Worm (Caenorhabditis elegans) whole organism, early embryonic: ENCODE data around the gene cyp-34A1.
"Not testable (repeated sequence)": the region's sequence is repeated elsewhere in the genome, so short reads cannot be mapped to it uniquely, and the experiment has no call there.

Source experiments
- B0310.2 ChIP-seq: sonication (generic microtip); optimal IDR thresholded peaks from 2 replicates; lab custom pipeline; 2016; ENCODE audit warnings: mild to moderate bottlenecking, missing genetic modification characterization, missing compliant biosample characterization
- F13C5.2 ChIP-seq: sonication (generic microtip); optimal IDR thresholded peaks from 2 replicates; lab custom pipeline; 2017; ENCODE audit warnings: mild to moderate bottlenecking, missing genetic modification characterization, inconsistent platforms, missing compliant biosample characterization
- aly-1 ChIP-seq: sonication (generic microtip); optimal IDR thresholded peaks from 2 replicates; lab custom pipeline; 2016; ENCODE audit warnings: missing genetic modification characterization, missing compliant biosample characterization
- ama-1 ChIP-seq: fragments of 150-350 bp; optimal IDR thresholded peaks from 2 replicates; lab custom pipeline; 2014
- ceh-13 ChIP-seq: fragments of 200-800 bp; sonication (Bioruptor generic); optimal IDR thresholded peaks from 2 replicates; lab custom pipeline; 2018; ENCODE audit warnings: mild to moderate bottlenecking, missing genetic modification characterization, missing compliant biosample characterization
- ceh-36 ChIP-seq: sonication (generic microtip); optimal IDR thresholded peaks from 2 replicates; lab custom pipeline; 2016; ENCODE audit warnings: missing genetic modification characterization, inconsistent platforms, missing compliant biosample characterization
- ets-7 ChIP-seq: sonication (generic microtip); optimal IDR thresholded peaks from 2 replicates; lab custom pipeline; 2016; ENCODE audit warnings: missing genotype, missing genetic modification characterization, missing compliant biosample characterization
- flt-1 ChIP-seq: fragments of 200-800 bp; sonication (Bioruptor generic); IDR thresholded peaks from 2 replicates; pipeline ENCODE4 v1.3.6; 2022; ENCODE audit warnings: missing genetic modification characterization, missing compliant biosample characterization
- hmbx-1 ChIP-seq: sonication (generic microtip); optimal IDR thresholded peaks from 2 replicates; lab custom pipeline; 2016; ENCODE audit warnings: mild to moderate bottlenecking, missing genetic modification characterization, missing compliant biosample characterization
- hmg-4 ChIP-seq: fragments of 200-800 bp; sonication (Bioruptor generic); optimal IDR thresholded peaks from 2 replicates; lab custom pipeline; 2018; ENCODE audit warnings: mild to moderate bottlenecking, missing genetic modification characterization, missing compliant biosample characterization
- hnd-1 ChIP-seq: sonication (generic microtip); optimal IDR thresholded peaks from 2 replicates; lab custom pipeline; 2016; ENCODE audit warnings: missing genetic modification characterization, missing compliant biosample characterization
- pes-1 ChIP-seq: fragments of 200-800 bp; sonication (Bioruptor generic); IDR thresholded peaks from 2 replicates; pipeline ENCODE4 v1.3.6; 2022; ENCODE audit warnings: missing genetic modification reagents, missing genetic modification characterization, missing compliant biosample characterization
- scrt-1 ChIP-seq: fragments of 200-800 bp; sonication (Bioruptor generic); IDR thresholded peaks from 2 replicates; pipeline ENCODE4 v1.3.6; 2022; ENCODE audit warnings: missing genetic modification characterization, missing compliant biosample characterization
- sea-1 ChIP-seq: fragments of 200-800 bp; sonication (Bioruptor generic); conservative IDR thresholded peaks from 2 replicates; pipeline ENCODE4 v1.3.6; 2022; ENCODE audit warnings: missing genetic modification characterization, missing compliant biosample characterization
- tbx-11 ChIP-seq: fragments of 200-800 bp; sonication (Bioruptor generic); IDR thresholded peaks from 2 replicates; pipeline ENCODE4 v1.3.6; 2022; ENCODE audit warnings: missing genetic modification characterization, missing compliant biosample characterization
- tbx-37 ChIP-seq: fragments of 200-800 bp; sonication (Bioruptor generic); conservative IDR thresholded peaks from 2 replicates; pipeline ENCODE4 v1.3.6; 2022; ENCODE audit warnings: missing genetic modification reagents, missing genetic modification characterization, missing compliant biosample characterization
- tra-4 ChIP-seq: sonication (generic microtip); optimal IDR thresholded peaks from 2 replicates; lab custom pipeline; 2017; ENCODE audit warnings: missing genetic modification characterization, missing compliant biosample characterization

The cyp-34A1 gene

DNA sequence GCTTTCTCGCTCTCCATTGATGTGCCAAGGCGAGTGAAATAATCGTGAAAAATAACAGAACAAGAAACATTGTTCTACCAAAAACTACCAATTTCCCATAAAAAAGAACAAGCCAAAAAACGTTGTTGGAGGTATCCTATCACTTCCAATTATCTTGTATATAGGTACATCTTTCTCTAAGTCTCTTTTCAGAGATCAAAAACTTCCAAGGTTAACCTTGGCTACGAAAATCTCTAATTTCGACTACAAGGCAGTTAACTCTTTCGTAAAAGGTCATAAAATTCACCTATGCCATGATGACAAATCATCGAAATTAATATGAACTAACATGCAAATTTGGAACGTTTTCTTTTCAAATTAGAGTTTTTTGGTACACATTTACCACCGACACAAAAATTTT is at the start of gene cyp-34A1:
Gene cyp-34A1 (minus strand): TSS at position 101 of the 400 bp plus-strand sequence.
- TF ChIP-seq F13C5.2 (tag; lab: Kevin White, UChicago), result no peak
- TF ChIP-seq ceh-36 (tag; lab: Kevin White, UChicago), result no peak
- no peak for TF ChIP-seq tra-4 (tag; lab: Kevin White, UChicago)
- no peak for TF ChIP-seq scrt-1 (GFP tag; lab: Robert Waterston, UW)
- TF ChIP-seq tbx-37 (GFP tag; lab: Robert Waterston, UW), result no peak
- no peak for TF ChIP-seq hnd-1 (tag; lab: Kevin White, UChicago)
- TF ChIP-seq B0310.2 (tag; lab: Kevin White, UChicago), result no peak
- no peak for TF ChIP-seq ets-7 (tag; lab: Kevin White, UChicago)
- TF ChIP-seq flt-1, result no peak
- TF ChIP-seq tbx-11 (GFP tag; lab: Robert Waterston, UW), result no peak
- no peak for TF ChIP-seq ama-1 (lab: Kevin White, UChicago)
- TF ChIP-seq sea-1, result no peak
- no peak for TF ChIP-seq hmbx-1
- no peak for TF ChIP-seq pes-1 (GFP tag; lab: Robert Waterston, UW)
- TF ChIP-seq hmg-4 (GFP tag; lab: Kevin White, UChicago), result no peak
- no peak for TF ChIP-seq ceh-13
- no peak for TF ChIP-seq aly-1 (tag; lab: Kevin White, UChicago)

DNA sequence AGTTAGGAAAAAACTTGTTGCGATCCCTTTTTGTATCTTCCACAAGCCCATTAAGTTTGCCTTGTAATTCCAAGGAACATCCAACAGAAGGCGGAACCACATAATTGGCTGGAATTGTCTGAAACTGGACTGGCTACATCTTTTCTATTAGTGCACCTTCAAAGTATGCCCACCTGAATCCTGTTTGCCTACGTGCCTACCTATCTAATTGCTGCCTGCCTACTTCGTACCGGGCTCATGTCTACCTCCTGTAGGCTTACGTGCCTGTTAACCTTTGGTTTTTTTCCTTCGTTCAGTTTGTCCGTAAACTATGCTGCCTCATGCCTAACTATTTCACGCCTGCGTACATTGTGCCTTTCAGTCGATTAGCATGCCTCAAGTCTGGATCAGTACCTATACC is 49.6 kb upstream of the cyp-34A1 start, which contains the start of gene wrt-7:
Gene wrt-7 (minus strand): TSS at position 101 of the 400 bp plus-strand sequence.
- TF ChIP-seq ets-7 (tag; lab: Kevin White, UChicago) (no peak), B0310.2 (tag; lab: Kevin White, UChicago) (no peak), tra-4 (tag; lab: Kevin White, UChicago) (no peak)

DNA sequence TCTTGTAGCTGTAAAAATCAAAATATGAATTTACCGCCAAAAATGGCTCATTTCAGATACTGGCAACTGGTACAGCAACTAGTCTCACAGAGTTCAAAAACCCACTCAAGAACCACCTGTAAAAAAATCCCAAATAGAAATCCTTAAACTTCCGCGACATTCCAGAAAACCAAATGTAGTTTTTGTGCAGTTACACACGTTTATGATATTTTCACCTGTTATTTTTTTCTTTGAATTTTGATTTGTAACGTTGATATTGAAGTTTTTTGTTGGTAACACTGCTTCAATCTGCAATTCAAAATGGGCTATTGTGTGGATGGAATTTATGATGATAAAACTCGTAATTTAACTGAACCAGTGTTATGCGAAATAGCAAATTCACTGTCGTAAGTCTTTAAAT is 45.1 kb upstream of the cyp-34A1 start, which contains the start of gene srw-113:
Gene srw-113 (plus strand): TSS at position 301 of the 400 bp plus-strand sequence.
- TF ChIP-seq ama-1 (lab: Kevin White, UChicago), result no peak

DNA sequence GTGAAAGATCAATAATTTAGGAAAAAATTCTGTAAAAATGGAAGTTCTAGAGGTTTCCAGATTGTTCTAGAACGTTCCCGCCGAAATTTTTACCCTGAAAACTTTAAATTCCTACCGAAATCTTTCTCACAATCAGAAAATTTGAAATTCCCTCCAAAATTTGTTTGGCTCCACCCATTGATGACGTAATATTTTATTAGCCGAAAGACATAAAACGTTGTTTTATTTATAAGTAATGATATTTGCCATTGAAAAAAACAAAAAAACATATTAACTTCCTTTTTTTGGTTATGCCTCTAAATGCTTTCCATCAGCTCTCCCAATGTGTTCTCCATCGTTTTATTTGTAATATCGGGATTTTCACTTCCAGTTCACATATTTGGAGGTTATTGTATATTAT is 42.6 kb upstream of the cyp-34A1 start, which contains the start of gene srh-295:
Gene srh-295 (plus strand): TSS at position 301 of the 400 bp plus-strand sequence.
- TF ChIP-seq ceh-13 (no peak), hmbx-1 (no peak), pes-1 (GFP tag; lab: Robert Waterston, UW) (no peak), hnd-1 (tag; lab: Kevin White, UChicago) (no peak), ama-1 (lab: Kevin White, UChicago) (no peak), flt-1 (no peak), ets-7 (tag; lab: Kevin White, UChicago) (no peak), F13C5.2 (tag; lab: Kevin White, UChicago) (no peak), sea-1 (no peak), ceh-36 (tag; lab: Kevin White, UChicago) (no peak), tra-4 (tag; lab: Kevin White, UChicago) (no peak), tbx-11 (GFP tag; lab: Robert Waterston, UW) (no peak), aly-1 (tag; lab: Kevin White, UChicago) (no peak)

DNA sequence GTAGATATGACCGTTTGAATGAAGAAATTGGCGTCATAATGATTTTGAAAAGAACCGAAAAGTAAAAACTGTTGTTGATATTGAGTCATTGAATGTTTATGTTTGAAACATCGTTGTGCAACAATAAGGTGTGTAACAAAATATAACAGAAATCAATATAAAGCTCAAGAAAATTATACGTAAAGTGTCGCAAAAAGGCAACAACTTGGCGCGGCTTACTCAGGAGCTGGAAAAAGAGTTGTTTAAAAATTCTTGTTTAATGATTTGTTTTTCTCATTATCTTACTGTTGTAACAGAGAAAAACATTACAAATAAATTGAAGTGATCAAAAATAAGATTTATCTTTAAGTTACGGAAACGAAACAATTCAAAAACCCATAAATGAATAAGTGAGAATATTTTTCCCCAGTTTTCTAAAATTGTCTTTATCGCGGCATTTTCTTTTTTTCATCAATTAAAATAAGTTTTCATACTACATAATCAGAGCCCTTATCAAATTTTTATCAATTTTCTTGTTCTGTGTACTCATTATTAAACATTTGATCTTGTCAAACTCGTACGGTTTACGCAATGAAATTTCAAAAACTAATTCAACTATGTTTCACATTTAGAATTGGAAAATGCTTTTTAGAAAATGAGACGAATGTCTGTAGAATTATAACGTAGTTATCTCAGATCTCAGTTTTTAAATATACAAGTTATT is 40.1 kb upstream of the cyp-34A1 start, which contains the start of gene ZK1037.6:
Gene ZK1037.6 (minus strand): TSS at position 51 of the 703 bp plus-strand sequence.
- TF ChIP-seq ceh-13 (no peak), ceh-36 (tag; lab: Kevin White, UChicago) (no peak), tbx-11 (GFP tag; lab: Robert Waterston, UW) (no peak), F13C5.2 (tag; lab: Kevin White, UChicago) (no peak), scrt-1 (GFP tag; lab: Robert Waterston, UW) (no peak), hnd-1 (tag; lab: Kevin White, UChicago) (no peak), pes-1 (GFP tag; lab: Robert Waterston, UW) (no peak), B0310.2 (tag; lab: Kevin White, UChicago) (no peak), flt-1 (no peak), tra-4 (tag; lab: Kevin White, UChicago) (no peak), hmbx-1 (no peak), aly-1 (tag; lab: Kevin White, UChicago) (no peak), hmg-4 (GFP tag; lab: Kevin White, UChicago) (no peak), ets-7 (tag; lab: Kevin White, UChicago) (no peak), ama-1 (lab: Kevin White, UChicago) (no peak), sea-1 (no peak), tbx-37 (GFP tag; lab: Robert Waterston, UW) (no peak)

DNA sequence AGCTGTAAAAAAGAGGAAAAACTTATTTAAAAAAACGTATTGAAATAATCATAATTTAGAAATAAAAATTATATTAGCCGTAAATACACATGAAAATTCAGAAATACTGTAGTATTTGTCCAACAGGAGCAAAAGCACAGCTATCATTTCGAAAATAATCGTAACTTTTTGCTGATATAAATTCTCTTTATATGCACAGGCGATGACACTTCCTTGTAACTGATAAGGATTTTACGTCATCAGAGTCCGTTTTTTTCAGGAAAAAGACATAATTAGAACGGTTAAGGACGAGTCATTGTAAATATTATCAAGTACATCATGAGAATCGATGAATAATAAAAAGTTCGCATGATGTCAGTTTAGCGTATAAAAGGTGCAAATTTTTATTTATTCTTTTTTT is 35.7 kb upstream of the cyp-34A1 start:
- TF ChIP-seq hmg-4 (GFP tag; lab: Kevin White, UChicago) (no peak), B0310.2 (tag; lab: Kevin White, UChicago) (no peak), hnd-1 (tag; lab: Kevin White, UChicago) (no peak), F13C5.2 (tag; lab: Kevin White, UChicago) (no peak), flt-1 (no peak), sea-1 (no peak), tbx-11 (GFP tag; lab: Robert Waterston, UW) (no peak), ceh-13 (no peak), tra-4 (tag; lab: Kevin White, UChicago) (no peak), hmbx-1 (no peak), ets-7 (tag; lab: Kevin White, UChicago) (no peak), tbx-37 (GFP tag; lab: Robert Waterston, UW) (no peak), ama-1 (lab: Kevin White, UChicago) (no peak), pes-1 (GFP tag; lab: Robert Waterston, UW) (no peak), scrt-1 (GFP tag; lab: Robert Waterston, UW) (no peak), ceh-36 (tag; lab: Kevin White, UChicago) (no peak), aly-1 (tag; lab: Kevin White, UChicago) (no peak)

DNA sequence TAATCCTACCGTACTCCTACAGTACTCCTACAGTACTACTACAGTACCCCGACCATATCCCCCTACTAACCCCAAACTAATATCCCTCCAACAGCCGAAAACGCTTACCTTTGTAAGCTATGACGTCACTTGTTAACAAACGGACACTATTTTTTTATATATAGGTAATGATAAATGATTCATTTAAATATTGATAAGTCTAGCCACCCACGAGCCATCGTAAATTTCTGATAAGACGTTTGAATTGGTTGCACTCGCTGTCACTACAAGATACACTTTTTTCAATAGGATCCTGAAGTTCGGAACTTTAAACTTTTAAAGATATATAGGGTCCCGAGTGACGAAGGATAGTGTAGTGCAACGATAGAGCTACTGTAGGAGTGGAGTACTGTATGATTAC is 34.9 kb upstream of the cyp-34A1 start, which contains the start of gene nhr-247:
Gene nhr-247 (plus strand): TSS at position 330 of the 400 bp plus-strand sequence.
- TF ChIP-seq F13C5.2 (tag; lab: Kevin White, UChicago); hnd-1 (tag; lab: Kevin White, UChicago); tbx-37 (GFP tag; lab: Robert Waterston, UW): not testable (repeated sequence)
